Fruit fly (Drosophila melanogaster) whole organism, prepupa: ENCODE measurements around the gene Unc-76.

Experiments used
- Blimp-1 ChIP-seq: fragments of 200-800 bp; sonication (Bioruptor generic); optimal IDR thresholded peaks from 3 replicates; lab custom pipeline; 2017; ENCODE audit warnings: missing biosample characterization, missing genetic modification characterization, mild to moderate bottlenecking, moderate library complexity, missing genetic modification reagents
- CG10669 ChIP-seq: fragments of 200-800 bp; sonication (Bioruptor generic); optimal IDR thresholded peaks from 3 replicates; lab custom pipeline; 2018; ENCODE audit warnings: missing biosample characterization, mild to moderate bottlenecking, missing genetic modification characterization, moderate library complexity
- CG11294 ChIP-seq: fragments of 200-800 bp; sonication (Bioruptor generic); IDR thresholded peaks from 2 replicates; pipeline ENCODE4 v1.3.6; 2022; ENCODE audit warnings: missing biosample characterization, missing genetic modification characterization
- CG1621 ChIP-seq: fragments of 200-800 bp; sonication (Bioruptor generic); optimal IDR thresholded peaks from 3 replicates; lab custom pipeline; 2018; ENCODE audit warnings: missing biosample characterization, mild to moderate bottlenecking, missing genetic modification characterization
- CG32006 ChIP-seq: fragments of 200-800 bp; sonication (Bioruptor generic); optimal IDR thresholded peaks from 3 replicates; lab custom pipeline; 2017; ENCODE audit warnings: missing biosample characterization, mild to moderate bottlenecking, missing genetic modification characterization
- CG34406 ChIP-seq: fragments of 200-800 bp; sonication (Bioruptor generic); optimal IDR thresholded peaks from 3 replicates; lab custom pipeline; 2016; ENCODE audit warnings: missing biosample characterization, missing genetic modification characterization
- CG6163 ChIP-seq: fragments of 200-800 bp; sonication (Bioruptor generic); IDR thresholded peaks from 3 replicates; pipeline ENCODE4 v1.3.6; 2022; ENCODE audit warnings: missing biosample characterization, missing genetic modification characterization
- CG6276 ChIP-seq: fragments of 200-800 bp; sonication (Bioruptor generic); optimal IDR thresholded peaks from 2 replicates; lab custom pipeline; 2017; ENCODE audit warnings: missing biosample characterization, mild to moderate bottlenecking, missing genetic modification characterization
- CG6792 ChIP-seq: fragments of 200-800 bp; sonication (Bioruptor generic); optimal IDR thresholded peaks from 3 replicates; lab custom pipeline; 2016; ENCODE audit warnings: missing biosample characterization, missing genetic modification characterization
- CG6854 ChIP-seq: fragments of 200-800 bp; sonication (Bioruptor generic); optimal IDR thresholded peaks from 2 replicates; lab custom pipeline; 2017; ENCODE audit warnings: missing biosample characterization, mild to moderate bottlenecking, missing genetic modification characterization
- CG8319 ChIP-seq: fragments of 200-800 bp; sonication (Bioruptor generic); optimal IDR thresholded peaks from 3 replicates; lab custom pipeline; 2016; ENCODE audit warnings: missing biosample characterization, missing genetic modification characterization
- CG8632 ChIP-seq: fragments of 200-800 bp; sonication (Bioruptor generic); optimal IDR thresholded peaks from 3 replicates; lab custom pipeline; 2016; ENCODE audit warnings: missing biosample characterization, missing genetic modification characterization
- CG9139 ChIP-seq: fragments of 200-800 bp; sonication (Bioruptor generic); optimal IDR thresholded peaks from 3 replicates; lab custom pipeline; 2017; ENCODE audit warnings: missing biosample characterization, mild to moderate bottlenecking, missing genetic modification characterization
- Eip75B ChIP-seq: fragments of 200-800 bp; sonication (Bioruptor generic); optimal IDR thresholded peaks from 3 replicates; lab custom pipeline; 2016; ENCODE audit warnings: missing biosample characterization, missing genetic modification characterization
- Eip78C ChIP-seq: fragments of 200-800 bp; sonication (Bioruptor generic); peaks from one replicate; lab custom pipeline; 2016; ENCODE audit warnings: missing biosample characterization, missing genetic modification characterization
- Eip93F ChIP-seq: fragments of 200-800 bp; sonication (Bioruptor generic); optimal IDR thresholded peaks from 2 replicates; lab custom pipeline; 2016; ENCODE audit warnings: missing biosample characterization, mild to moderate bottlenecking, missing genetic modification characterization
- Ets21C ChIP-seq: fragments of 200-800 bp; sonication (Bioruptor generic); optimal IDR thresholded peaks from 3 replicates; lab custom pipeline; 2016; ENCODE audit warnings: missing biosample characterization, missing genetic modification characterization
- Ets96B ChIP-seq: fragments of 200-800 bp; optimal IDR thresholded peaks from 2 replicates; lab custom pipeline; 2019; ENCODE audit warnings: missing biosample characterization, mild to moderate bottlenecking, missing genetic modification characterization, moderate library complexity
- Gug ChIP-seq: fragments of 200-800 bp; sonication (Bioruptor generic); IDR thresholded peaks from 2 replicates; pipeline ENCODE4 v1.3.6; 2022; ENCODE audit warnings: missing biosample characterization, missing genetic modification characterization
- Hr38 ChIP-seq: sonication (Bioruptor generic); optimal IDR thresholded peaks from 2 replicates; lab custom pipeline; 2016; ENCODE audit warnings: missing biosample characterization, missing genetic modification characterization
- Hr39 ChIP-seq: fragments of 200-800 bp; sonication (Bioruptor generic); optimal IDR thresholded peaks from 2 replicates; lab custom pipeline; 2016; ENCODE audit warnings: missing biosample characterization, missing genetic modification characterization
- Hr4 ChIP-seq: fragments of 200-800 bp; sonication (Bioruptor generic); optimal IDR thresholded peaks from 3 replicates; lab custom pipeline; 2016; ENCODE audit warnings: missing biosample characterization, missing genetic modification characterization
- Lpt ChIP-seq: fragments of 200-800 bp; sonication (Bioruptor generic); optimal IDR thresholded peaks from 3 replicates; lab custom pipeline; 2016; ENCODE audit warnings: missing biosample characterization, missing genetic modification characterization
- Met ChIP-seq: fragments of 200-800 bp; sonication (Bioruptor generic); optimal IDR thresholded peaks from 3 replicates; lab custom pipeline; 2016; ENCODE audit warnings: missing biosample characterization, missing genetic modification characterization
- Sox102F ChIP-seq: fragments of 200-800 bp; sonication (Bioruptor generic); optimal IDR thresholded peaks from 2 replicates; lab custom pipeline; 2016; ENCODE audit warnings: missing biosample characterization, mild to moderate bottlenecking, missing genetic modification characterization
- Sox14 ChIP-seq: fragments of 200-800 bp; sonication (Bioruptor generic); optimal IDR thresholded peaks from 3 replicates; lab custom pipeline; 2016; ENCODE audit warnings: missing biosample characterization, missing genetic modification characterization
- Sox15 ChIP-seq: fragments of 200-800 bp; sonication (Bioruptor generic); optimal IDR thresholded peaks from 3 replicates; lab custom pipeline; 2016; ENCODE audit warnings: missing biosample characterization, missing genetic modification characterization
- achi ChIP-seq: fragments of 200-800 bp; sonication (Bioruptor generic); optimal IDR thresholded peaks from 3 replicates; lab custom pipeline; 2016; ENCODE audit warnings: missing biosample characterization, missing genetic modification characterization
- cyc ChIP-seq: fragments of 200-800 bp; sonication (Bioruptor generic); optimal IDR thresholded peaks from 3 replicates; lab custom pipeline; 2016; ENCODE audit warnings: missing biosample characterization, missing genetic modification characterization
- dac ChIP-seq: fragments of 200-800 bp; sonication (Bioruptor generic); optimal IDR thresholded peaks from 2 replicates; lab custom pipeline; 2017; ENCODE audit warnings: missing biosample characterization, mild to moderate bottlenecking, missing genetic modification characterization
- eg ChIP-seq: fragments of 200-800 bp; sonication (Bioruptor generic); IDR thresholded peaks from 3 replicates; pipeline ENCODE4 v1.3.6; 2022; ENCODE audit warnings: missing biosample characterization, missing genetic modification characterization
- esn ChIP-seq: fragments of 200-800 bp; sonication (Bioruptor generic); optimal IDR thresholded peaks from 2 replicates; lab custom pipeline; 2016; ENCODE audit warnings: missing biosample characterization, mild to moderate bottlenecking, missing genetic modification characterization, moderate library complexity
- fd85E ChIP-seq: fragments of 200-800 bp; sonication (Bioruptor generic); optimal IDR thresholded peaks from 3 replicates; lab custom pipeline; 2016; ENCODE audit warnings: missing biosample characterization, missing genetic modification characterization
- lz ChIP-seq: fragments of 200-800 bp; sonication (Bioruptor generic); optimal IDR thresholded peaks from 3 replicates; lab custom pipeline; 2016; ENCODE audit warnings: missing biosample characterization, missing genetic modification characterization
- salr ChIP-seq, 2 experiments: fragments of 200-800 bp; sonication (Bioruptor generic); optimal IDR thresholded peaks; 3 replicates each; lab custom pipeline; 2016 to 2018; ENCODE audit warnings: missing biosample characterization in 2 of 2, missing genetic modification characterization in 2 of 2, mild to moderate bottlenecking in 1 of 2
- ss ChIP-seq, 2 experiments: fragments of 200-800 bp; sonication (Bioruptor generic); optimal IDR thresholded peaks; 2 replicates in 1 of 2; 3 replicates in 1 of 2; lab custom pipeline; 2017 to 2018; ENCODE audit warnings: mild to moderate bottlenecking in 2 of 2, missing biosample characterization in 2 of 2, missing genetic modification characterization in 2 of 2, moderate library complexity in 1 of 2
- topi ChIP-seq: fragments of 200-800 bp; sonication (Bioruptor generic); optimal IDR thresholded peaks from 3 replicates; lab custom pipeline; 2016; ENCODE audit warnings: missing biosample characterization, missing genetic modification characterization
- vri ChIP-seq: fragments of 200-800 bp; sonication (Bioruptor generic); optimal IDR thresholded peaks from 3 replicates; lab custom pipeline; 2016; ENCODE audit warnings: missing biosample characterization, mild to moderate bottlenecking, missing genetic modification characterization

Unc-76 gene

DNA sequence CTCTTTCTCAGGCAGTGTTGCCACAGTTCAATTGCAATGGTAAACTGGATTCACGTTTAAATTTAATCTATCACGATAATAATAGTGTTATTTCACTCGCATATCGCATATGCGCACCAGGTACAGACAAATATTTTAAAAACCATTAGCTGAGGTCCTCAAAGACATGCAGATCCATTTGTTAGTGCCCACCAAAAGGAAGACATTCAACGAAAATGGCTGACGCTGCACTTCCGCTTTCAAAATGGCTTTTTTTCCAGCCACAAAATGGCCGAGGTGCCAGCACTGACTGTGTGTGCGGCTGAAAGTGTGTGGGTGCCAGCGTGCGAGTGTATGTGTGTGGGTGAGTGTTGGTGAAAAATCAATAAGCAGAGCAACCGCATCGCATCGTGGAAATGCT lies 19.3 kb upstream of the Unc-76 start (continued):
- TF ChIP-seq CG32006 (GFP tag; lab: Kevin White, UChicago) (peak; percentile 67), CG8319 (GFP tag; lab: Kevin White, UChicago) (no peak), Eip75B (GFP tag; lab: Kevin White, UChicago) (no peak), fd85E (GFP tag; lab: Kevin White, UChicago) (no peak), Met (no peak), eg (GFP tag; lab: Robert Waterston, UW) (no peak), Ets21C (GFP tag; lab: Kevin White, UChicago) (no peak), Hr4 (GFP tag; lab: Kevin White, UChicago) (no peak), Sox15 (GFP tag; lab: Kevin White, UChicago) (no peak), topi (no peak), CG9139 (GFP tag; lab: Kevin White, UChicago) (no peak), Ets96B (peak; percentile 3), CG6854 (GFP tag; lab: Kevin White, UChicago) (peak; percentile 40), Blimp-1 (GFP tag; lab: Kevin White, UChicago) (no peak), CG6276 (GFP tag; lab: Kevin White, UChicago) (peak; percentile 56), Sox14 (GFP tag; lab: Kevin White, UChicago) (peak; percentile 4), ss (GFP tag; optimal IDR thresholded peaks at IDR 0.05; lab: Kevin White, UChicago) (peak in 1 of 2 experiments; percentile 62), CG34406 (no peak), Gug (GFP tag; lab: Robert Waterston, UW) (no peak), CG10669 (GFP tag; lab: Kevin White, UChicago) (no peak), cyc (GFP tag; lab: Kevin White, UChicago) (peak; percentile 3), Hr39 (no peak), CG8632 (GFP tag; lab: Kevin White, UChicago) (no peak), CG6163 (GFP tag; lab: Robert Waterston, UW) (peak; percentile 29; the same call in 1 of the 3 replicates)
- TF ChIP-seq, all 60 proteins: peak for 20

DNA sequence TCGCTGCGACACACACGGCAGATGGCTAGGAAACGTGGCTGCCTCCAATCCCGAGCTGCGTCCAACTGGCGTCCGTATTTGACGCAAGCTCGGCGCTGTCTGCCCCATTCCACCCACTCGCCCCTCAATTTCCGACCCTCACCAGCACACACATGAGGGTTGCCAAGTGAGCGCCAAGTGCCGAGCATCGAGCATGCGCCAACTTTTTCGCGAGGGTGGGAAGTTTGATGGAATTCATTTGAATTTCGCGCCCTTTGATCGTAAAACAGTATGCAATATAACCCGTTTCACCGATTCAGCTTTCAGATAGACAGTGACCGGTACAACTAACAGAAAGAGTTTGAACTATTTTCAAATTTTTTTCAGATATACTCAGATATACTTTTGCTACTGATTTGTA lies 18.6 kb upstream of the Unc-76 start, which contains the start of gene Sik2:
Gene Sik2 (minus strand): TSS at position 67 of the 400 bp plus-strand sequence.
- TF ChIP-seq Blimp-1 (GFP tag; lab: Kevin White, UChicago), result no peak
- no peak for TF ChIP-seq CG10669 (GFP tag; lab: Kevin White, UChicago)
- no peak for TF ChIP-seq CG8319 (GFP tag; lab: Kevin White, UChicago)
- no peak for TF ChIP-seq Eip93F (GFP tag; lab: Kevin White, UChicago)
- no peak for TF ChIP-seq Met
- no peak for TF ChIP-seq salr (GFP tag; optimal IDR thresholded peaks at IDR 0.05; lab: Kevin White, UChicago)
- TF ChIP-seq eg (GFP tag; lab: Robert Waterston, UW), result 0 out of 3 replicates have a peak, but pooled peaks have one; percentile 9
- TF ChIP-seq Hr38 (GFP tag; lab: Kevin White, UChicago), result no peak

DNA sequence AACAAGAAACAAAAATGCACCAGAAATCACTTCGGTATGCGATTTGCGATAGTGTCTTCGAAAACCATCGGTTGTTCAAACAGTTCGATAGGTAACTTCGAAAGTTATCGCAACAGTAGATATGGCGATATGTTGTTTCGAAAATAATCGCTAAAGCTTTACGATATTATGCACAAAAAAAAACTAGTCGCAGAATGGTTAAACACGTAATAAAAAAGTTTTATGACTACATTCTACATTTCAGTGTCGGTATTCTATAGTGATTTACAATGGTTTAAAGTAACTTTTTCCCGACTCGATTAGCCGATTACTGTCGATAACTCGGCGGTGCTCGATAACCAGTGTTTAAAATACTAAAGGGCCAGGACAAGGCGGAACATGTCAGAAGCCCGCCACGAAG lies 15.3 kb upstream of the Unc-76 start, which contains the start of gene CG4281:
Gene CG4281 (minus strand): TSS at position 70 of the 400 bp plus-strand sequence.
- TF ChIP-seq fd85E (GFP tag; lab: Kevin White, UChicago), result no peak
- no peak for TF ChIP-seq CG6276 (GFP tag; lab: Kevin White, UChicago)
- TF ChIP-seq CG8319 (GFP tag; lab: Kevin White, UChicago), result no peak
- TF ChIP-seq Hr38 (GFP tag; lab: Kevin White, UChicago), result no peak
- TF ChIP-seq Met, result no peak
- no peak for TF ChIP-seq Lpt
- no peak for TF ChIP-seq cyc (GFP tag; lab: Kevin White, UChicago)
- TF ChIP-seq esn, result peak; percentile 33
- no peak for TF ChIP-seq Sox14 (GFP tag; lab: Kevin White, UChicago)
- TF ChIP-seq achi, result no peak
- TF ChIP-seq dac (GFP tag; lab: Kevin White, UChicago), result no peak
- peak; percentile 69 for TF ChIP-seq Eip78C (GFP tag; lab: Kevin White, UChicago)

DNA sequence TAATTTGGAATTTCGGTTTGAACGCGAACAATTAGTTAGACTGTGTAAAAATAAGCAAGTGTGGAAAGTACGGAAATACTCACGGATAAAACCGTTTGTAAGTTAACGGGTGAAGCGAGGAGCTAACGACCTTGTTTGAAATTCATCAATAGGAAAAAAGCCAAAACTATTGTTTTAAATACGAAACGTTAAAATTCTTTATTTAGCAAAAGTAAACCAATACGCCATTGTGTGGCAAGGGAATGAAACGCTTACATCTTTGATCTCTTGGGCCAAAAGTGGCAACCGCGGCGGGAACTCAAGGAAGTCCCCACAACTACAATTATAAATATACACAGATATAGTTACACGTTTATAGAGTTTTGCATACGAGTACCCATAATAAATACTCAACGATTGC lies 14.2 kb upstream of the Unc-76 start, which contains the start of gene CG14054:
Gene CG14054 (minus strand): TSS at position 101 of the 400 bp plus-strand sequence.
- TF ChIP-seq CG11294 (GFP tag; lab: Robert Waterston, UW), result no peak
- no peak for TF ChIP-seq achi
- TF ChIP-seq CG6792 (GFP tag; lab: Kevin White, UChicago), result no peak
- TF ChIP-seq Sox102F (GFP tag; lab: Kevin White, UChicago), result no peak
- TF ChIP-seq CG6854 (GFP tag; lab: Kevin White, UChicago), result no peak
- TF ChIP-seq vri (GFP tag; lab: Kevin White, UChicago), result no peak
- no peak for TF ChIP-seq CG9139 (GFP tag; lab: Kevin White, UChicago)
- no peak for TF ChIP-seq CG6276 (GFP tag; lab: Kevin White, UChicago)
- no peak for TF ChIP-seq CG1621
- no peak for TF ChIP-seq lz (GFP tag; lab: Kevin White, UChicago)
- no peak for TF ChIP-seq topi
- TF ChIP-seq Hr39, result no peak
